Worm (Caenorhabditis elegans) whole organism, L4 larva: ENCODE measurements around the gene amx-1.

Experiments used
- D1046.2 ChIP-seq: fragments of 200-800 bp; sonication (Bioruptor generic); IDR thresholded peaks from 2 replicates; pipeline ENCODE4 v1.3.6; 2022; ENCODE audit warnings: missing genetic modification characterization, missing compliant biosample characterization
- F26F4.8 ChIP-seq: fragments of 200-800 bp; sonication (Bioruptor generic); conservative IDR thresholded peaks from 2 replicates; pipeline ENCODE4 v1.3.6; 2022; ENCODE audit warnings: missing genetic modification characterization, missing compliant biosample characterization
- F37D6.2 ChIP-seq: sonication (generic microtip); optimal IDR thresholded peaks from 2 replicates; lab custom pipeline; 2016; ENCODE audit warnings: mild to moderate bottlenecking, missing genetic modification characterization, missing compliant biosample characterization
- R02D3.7 ChIP-seq: fragments of 150-350 bp; sonication (generic microtip); optimal IDR thresholded peaks from 3 replicates; lab custom pipeline; 2014; ENCODE audit warnings: missing biosample characterization, missing genetic modification characterization
- T20F7.1 ChIP-seq: fragments of 200-800 bp; sonication (Bioruptor generic); optimal IDR thresholded peaks from 2 replicates; lab custom pipeline; 2018; ENCODE audit warnings: mild to moderate bottlenecking, missing genetic modification characterization, missing compliant biosample characterization
- aha-1 ChIP-seq: fragments of 150-350 bp; peaks from one replicate; lab custom pipeline; 2014; ENCODE audit warnings: missing biosample characterization, missing genetic modification characterization
- aly-2 ChIP-seq: sonication (generic microtip); optimal IDR thresholded peaks from 2 replicates; lab custom pipeline; 2018; ENCODE audit warnings: missing biosample characterization, missing genetic modification characterization
- arid-1 ChIP-seq: fragments of 200-800 bp; sonication (Bioruptor generic); conservative IDR thresholded peaks from 2 replicates; pipeline ENCODE4 v1.3.6; 2022; ENCODE audit warnings: missing genetic modification reagents, missing genetic modification characterization, missing compliant biosample characterization
- ceh-32 ChIP-seq: sonication (generic microtip); optimal IDR thresholded peaks from 2 replicates; lab custom pipeline; 2016; ENCODE audit warnings: mild to moderate bottlenecking, missing genetic modification characterization, missing compliant biosample characterization; ENCODE audit not compliant: poor library complexity
- ceh-82 ChIP-seq: sonication (generic microtip); optimal IDR thresholded peaks from 2 replicates; lab custom pipeline; 2017; ENCODE audit warnings: missing biosample characterization, missing genetic modification characterization
- cey-2 ChIP-seq: sonication (generic microtip); optimal IDR thresholded peaks from 3 replicates; lab custom pipeline; 2017; ENCODE audit warnings: missing genetic modification characterization, mild to moderate bottlenecking, missing compliant biosample characterization, antibody characterized with exemption, borderline replicate concordance; ENCODE audit not compliant: insufficient read depth
- daf-12 ChIP-seq: fragments of 150-350 bp; optimal IDR thresholded peaks from 2 replicates; lab custom pipeline; 2014; ENCODE audit warnings: missing biosample characterization, missing genetic modification reagents, missing genetic modification characterization
- daf-16 ChIP-seq, 3 experiments: sonication (generic microtip); optimal IDR thresholded peaks; 2 replicates each; lab custom pipeline; 2016 to 2017; ENCODE audit warnings: missing genetic modification characterization in 3 of 3, missing genetic modification reagents in 3 of 3, mild to moderate bottlenecking in 2 of 3, missing compliant biosample characterization in 2 of 3, missing biosample characterization in 1 of 3, moderate library complexity in 1 of 3
- dmd-6 ChIP-seq: fragments of 200-800 bp; sonication (Bioruptor generic); IDR thresholded peaks from 2 replicates; pipeline ENCODE4 v1.3.6; 2022; ENCODE audit warnings: missing genetic modification reagents, missing genetic modification characterization, missing compliant biosample characterization
- dmd-8 ChIP-seq: fragments of 200-800 bp; sonication (Bioruptor generic); IDR thresholded peaks from 2 replicates; pipeline ENCODE4 v1.3.6; 2022; ENCODE audit warnings: missing genetic modification characterization, missing compliant biosample characterization
- dmd-9 ChIP-seq: fragments of 200-800 bp; sonication (Bioruptor generic); IDR thresholded peaks from 2 replicates; pipeline ENCODE4 v1.3.6; 2022; ENCODE audit warnings: missing genetic modification reagents, missing genetic modification characterization, missing compliant biosample characterization
- dve-1 ChIP-seq: sonication (generic microtip); optimal IDR thresholded peaks from 2 replicates; lab custom pipeline; 2017; ENCODE audit warnings: antibody characterized with exemption, mild to moderate bottlenecking, missing genetic modification characterization, missing compliant biosample characterization; ENCODE audit not compliant: insufficient read depth
- egl-27 ChIP-seq: sonication (generic microtip); optimal IDR thresholded peaks from 3 replicates; lab custom pipeline; 2017; ENCODE audit warnings: missing biosample characterization, missing genetic modification reagents, missing genetic modification characterization
- egl-43 ChIP-seq: fragments of 200-800 bp; sonication (Bioruptor generic); IDR thresholded peaks from 2 replicates; pipeline ENCODE4 v1.3.6; 2022; ENCODE audit warnings: missing genetic modification reagents, missing genetic modification characterization, missing compliant biosample characterization
- fkh-10 ChIP-seq: fragments of 150-350 bp; optimal IDR thresholded peaks from 2 replicates; lab custom pipeline; 2014; ENCODE audit warnings: missing biosample characterization, missing genetic modification reagents, missing genetic modification characterization
- hif-1 ChIP-seq, 2 experiments: sonication (generic microtip); optimal IDR thresholded peaks; 2 replicates each; lab custom pipeline; 2016 to 2017; ENCODE audit warnings: missing compliant biosample characterization in 2 of 2, missing genetic modification characterization in 2 of 2, missing genetic modification reagents in 2 of 2, missing genotype in 2 of 2, mild to moderate bottlenecking in 1 of 2
- hlh-30 ChIP-seq: sonication (generic microtip); optimal IDR thresholded peaks from 2 replicates; lab custom pipeline; 2017; ENCODE audit warnings: antibody characterized with exemption, mild to moderate bottlenecking, missing genetic modification characterization, missing compliant biosample characterization; ENCODE audit not compliant: insufficient read depth
- jun-1 ChIP-seq: fragments of 150-350 bp; optimal IDR thresholded peaks from 2 replicates; lab custom pipeline; 2014; ENCODE audit warnings: missing biosample characterization, missing genetic modification reagents, missing genetic modification characterization
- lin-1 ChIP-seq: fragments of 200-800 bp; sonication (Bioruptor generic); IDR thresholded peaks from 2 replicates; pipeline ENCODE4 v1.3.6; 2022; ENCODE audit warnings: missing genetic modification reagents, missing genetic modification characterization, missing compliant biosample characterization
- lin-15B ChIP-seq: fragments of 150-350 bp; sonication (generic microtip); optimal IDR thresholded peaks from 3 replicates; lab custom pipeline; 2014; ENCODE audit warnings: missing biosample characterization, missing genetic modification characterization
- lin-38 ChIP-seq: fragments of 200-800 bp; sonication (Bioruptor generic); IDR thresholded peaks from 2 replicates; pipeline ENCODE4 v1.3.6; 2022; ENCODE audit warnings: missing genetic modification reagents, missing genetic modification characterization, missing compliant biosample characterization
- lin-39 ChIP-seq: fragments of 150-350 bp; optimal IDR thresholded peaks from 2 replicates; lab custom pipeline; 2014; ENCODE audit warnings: missing biosample characterization, missing genetic modification reagents, missing genetic modification characterization
- lsy-2 ChIP-seq, 2 experiments: fragments of 150-350 bp in 1 of 2; sonication (generic microtip) in 1 of 2; optimal IDR thresholded peaks; 2 replicates each; lab custom pipeline; 2014 to 2017; ENCODE audit warnings: missing biosample characterization in 2 of 2, missing genetic modification characterization in 2 of 2
- mdl-1 ChIP-seq, 2 experiments: fragments of 150-350 bp in 1 of 2; sonication (generic microtip) in 1 of 2; optimal IDR thresholded peaks; 2 replicates each; lab custom pipeline; 2014 to 2017; ENCODE audit warnings: missing biosample characterization in 2 of 2, missing genetic modification characterization in 2 of 2
- mdt-29 ChIP-seq: fragments of 200-800 bp; sonication (Bioruptor generic); IDR thresholded peaks from 2 replicates; pipeline ENCODE4 v1.3.6; 2022; ENCODE audit warnings: missing genetic modification reagents, missing genetic modification characterization, missing compliant biosample characterization
- mes-2 ChIP-seq: sonication (generic microtip); optimal IDR thresholded peaks from 2 replicates; lab custom pipeline; 2016; ENCODE audit warnings: missing genotype, mild to moderate bottlenecking, missing genetic modification characterization, missing compliant biosample characterization; ENCODE audit not compliant: poor library complexity, severe bottlenecking
- mxl-3 ChIP-seq: fragments of 200-800 bp; sonication (Bioruptor generic); optimal IDR thresholded peaks from 2 replicates; lab custom pipeline; 2018; ENCODE audit warnings: mild to moderate bottlenecking, missing genetic modification characterization, missing compliant biosample characterization
- nhr-10 ChIP-seq: fragments of 150-350 bp; optimal IDR thresholded peaks from 2 replicates; lab custom pipeline; 2014; ENCODE audit warnings: missing biosample characterization, missing genetic modification characterization
- nhr-102 ChIP-seq: sonication (generic microtip); optimal IDR thresholded peaks from 2 replicates; lab custom pipeline; 2016; ENCODE audit warnings: mild to moderate bottlenecking, missing genetic modification characterization, moderate library complexity, missing compliant biosample characterization
- nhr-25 ChIP-seq: sonication (generic microtip); optimal IDR thresholded peaks from 2 replicates; lab custom pipeline; 2017; ENCODE audit warnings: missing genetic modification characterization, mild to moderate bottlenecking, missing compliant biosample characterization, antibody characterized with exemption, moderate library complexity, borderline replicate concordance; ENCODE audit not compliant: insufficient read depth
- nhr-48 ChIP-seq: sonication (generic microtip); optimal IDR thresholded peaks from 2 replicates; lab custom pipeline; 2016; ENCODE audit warnings: mild to moderate bottlenecking, missing genetic modification characterization, missing compliant biosample characterization
- nhr-6 ChIP-seq: fragments of 150-350 bp; optimal IDR thresholded peaks from 2 replicates; lab custom pipeline; 2014; ENCODE audit warnings: missing biosample characterization, missing genetic modification characterization
- nhr-76 ChIP-seq: fragments of 150-350 bp; optimal IDR thresholded peaks from 2 replicates; lab custom pipeline; 2014; ENCODE audit warnings: missing biosample characterization, missing genetic modification characterization
- nhr-77 ChIP-seq: fragments of 150-350 bp; optimal IDR thresholded peaks from 2 replicates; lab custom pipeline; 2014; ENCODE audit warnings: missing biosample characterization, missing genetic modification characterization
- pha-4 ChIP-seq, 2 experiments: fragments of 150-350 bp in 1 of 2; fragments of 200-800 bp in 1 of 2; sonication (Bioruptor generic) in 1 of 2; IDR thresholded peaks in 1 of 2; optimal IDR thresholded peaks in 1 of 2; 2 replicates each; pipeline versions ENCODE4 v1.3.6 to Lab custom; 2014 to 2022; ENCODE audit warnings: missing genetic modification characterization in 2 of 2, missing genetic modification reagents in 2 of 2, missing biosample characterization in 1 of 2, missing compliant biosample characterization in 1 of 2
- pqm-1 ChIP-seq: sonication (generic microtip); optimal IDR thresholded peaks from 2 replicates; lab custom pipeline; 2017; ENCODE audit warnings: missing biosample characterization, missing genetic modification characterization
- tag-97 ChIP-seq: fragments of 200-800 bp; sonication (Bioruptor generic); IDR thresholded peaks from 2 replicates; pipeline ENCODE4 v1.3.6; 2022; ENCODE audit warnings: missing genetic modification characterization, missing compliant biosample characterization
- tra-1 ChIP-seq: fragments of 200-800 bp; sonication (Bioruptor generic); IDR thresholded peaks from 2 replicates; pipeline ENCODE4 v1.3.6; 2022; ENCODE audit warnings: missing genetic modification reagents, missing genetic modification characterization, missing compliant biosample characterization
- unc-39 ChIP-seq: sonication (generic microtip); optimal IDR thresholded peaks from 2 replicates; lab custom pipeline; 2017; ENCODE audit warnings: missing biosample characterization, missing genetic modification characterization
- unc-62 ChIP-seq, 3 experiments: fragments of 150-350 bp in 1 of 3; sonication (generic microtip); optimal IDR thresholded peaks in 2 of 3; peaks in 1 of 3; 1 replicate in 1 of 3; 2 replicates in 2 of 3; lab custom pipeline; 2014 to 2017; ENCODE audit warnings: missing biosample characterization in 3 of 3, missing genetic modification characterization in 3 of 3, missing genetic modification reagents in 3 of 3, missing genotype in 1 of 3
- zfp-3 ChIP-seq: fragments of 200-800 bp; sonication (Bioruptor generic); conservative IDR thresholded peaks from 2 replicates; pipeline ENCODE4 v1.3.6; 2022; ENCODE audit warnings: missing genetic modification reagents, missing genetic modification characterization, missing compliant biosample characterization
- ztf-11 ChIP-seq: fragments of 150-350 bp; optimal IDR thresholded peaks from 2 replicates; lab custom pipeline; 2014; ENCODE audit warnings: missing biosample characterization, missing genetic modification characterization

The amx-1 gene

ce11 chrIII:3821969-3822453 lies at the start of gene amx-1:
amx-1 (plus strand) TSS chrIII:3822403.
- no peak for TF ChIP-seq ztf-11 (tag; lab: Kevin White, UChicago)
- TF ChIP-seq nhr-6 = no peak
- TF ChIP-seq D1046.2 = no peak
- TF ChIP-seq lsy-2 (tag; optimal IDR thresholded peaks at IDR 0.05; lab: Kevin White, UChicago) = no peak
- peak; percentile 18 for TF ChIP-seq hlh-30
- TF ChIP-seq F37D6.2 (tag; lab: Kevin White, UChicago) = no peak
- TF ChIP-seq daf-12 (tag; lab: Kevin White, UChicago) = no peak
- TF ChIP-seq dmd-6 (GFP tag; lab: Robert Waterston, UW) = no peak
- TF ChIP-seq tag-97 (GFP tag; lab: Robert Waterston, UW) = no peak
- TF ChIP-seq mes-2 = peak; percentile 27
- no peak for TF ChIP-seq aha-1 (tag; lab: Kevin White, UChicago)
- TF ChIP-seq zfp-3 (GFP tag; lab: Robert Waterston, UW) = no peak
- no peak for TF ChIP-seq arid-1
- TF ChIP-seq hif-1 (tag; optimal IDR thresholded peaks at IDR 0.05; lab: Kevin White, UChicago) = no peak
- no peak for TF ChIP-seq dmd-8 (GFP tag; lab: Robert Waterston, UW)
- TF ChIP-seq unc-62 (GFP tag; optimal IDR thresholded peaks at IDR 0.05 in 1 of 2; lab: Kevin White, UChicago) = peak in 1 of 2 experiments; percentile 27
- TF ChIP-seq unc-62 (tag; optimal IDR thresholded peaks at IDR 0.05; lab: Kevin White, UChicago) = no peak

DNA sequence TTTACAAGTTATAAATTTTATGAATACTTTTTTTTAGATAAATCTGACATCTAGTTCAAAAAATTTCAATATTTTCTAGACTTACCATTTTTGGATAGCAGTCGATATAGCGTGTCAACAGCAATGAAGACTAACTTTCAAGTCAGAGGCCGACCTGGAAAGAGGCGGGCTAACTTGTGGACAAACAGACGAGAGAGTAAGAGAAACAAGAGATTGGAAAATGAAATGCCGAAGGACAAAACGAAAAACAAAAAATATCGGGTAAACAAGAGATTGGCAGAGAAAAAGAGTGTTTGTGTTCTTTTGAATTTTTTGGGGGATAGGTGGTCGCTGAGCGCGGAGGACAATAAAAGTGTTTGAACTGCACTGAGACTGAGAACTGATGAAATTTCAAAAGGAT lies 49.0 kb upstream of the amx-1 start, which contains the start of gene lec-4:
Gene lec-4 (minus strand): TSS at position 154 of the 400 bp plus-strand sequence.
- TF ChIP-seq lin-38 (GFP tag; lab: Robert Waterston, UW) (no peak), nhr-102 (tag; lab: Kevin White, UChicago) (no peak), egl-43 (GFP tag; lab: Robert Waterston, UW) (no peak), pqm-1 (no peak), tag-97 (GFP tag; lab: Robert Waterston, UW) (no peak), lin-15B (tag; lab: Kevin White, UChicago) (no peak), R02D3.7 (no peak), nhr-76 (no peak), lin-39 (tag; lab: Kevin White, UChicago) (no peak), lsy-2 (tag; optimal IDR thresholded peaks at IDR 0.05; lab: Kevin White, UChicago) (peak; percentile 24 to 53), ceh-82 (tag; lab: Kevin White, UChicago) (no peak), mdl-1 (tag; optimal IDR thresholded peaks at IDR 0.05; lab: Kevin White, UChicago) (peak in 1 of 2 experiments; percentile 61), F37D6.2 (tag; lab: Kevin White, UChicago) (no peak), ceh-32 (no peak), aly-2 (tag; lab: Kevin White, UChicago) (no peak), nhr-77 (tag; lab: Kevin White, UChicago) (no peak), dmd-9 (GFP tag; lab: Robert Waterston, UW) (no peak), nhr-48 (tag; lab: Kevin White, UChicago) (no peak), nhr-25 (tag; lab: Kevin White, UChicago) (peak; percentile 36), nhr-10 (tag; lab: Kevin White, UChicago) (no peak), mdt-29 (GFP tag; lab: Robert Waterston, UW) (no peak), lin-1 (GFP tag; lab: Robert Waterston, UW) (no peak), egl-27 (no peak), cey-2 (no peak), mxl-3 (GFP tag; lab: Kevin White, UChicago) (no peak), jun-1 (no peak), dve-1 (peak; percentile 76), unc-39 (no peak), fkh-10 (GFP tag; lab: Kevin White, UChicago) (no peak), T20F7.1 (GFP tag; lab: Kevin White, UChicago) (no peak), pha-4 (GFP tag; IDR thresholded peaks at IDR 0.05; lab: Robert Waterston, UW) (no peak), pha-4 (tag; optimal IDR thresholded peaks at IDR 0.05; lab: Kevin White, UChicago) (peak; percentile 73), F26F4.8 (no peak), daf-16 (GFP tag; optimal IDR thresholded peaks at IDR 0.05; lab: Kevin White, UChicago) (peak in 1 of 2 experiments; percentile 82), daf-16 (tag; optimal IDR thresholded peaks at IDR 0.05; lab: Kevin White, UChicago) (peak; percentile 90), unc-62 (GFP tag; optimal IDR thresholded peaks at IDR 0.05 in 1 of 2; lab: Kevin White, UChicago) (peak in 1 of 2 experiments; percentile 79), unc-62 (tag; optimal IDR thresholded peaks at IDR 0.05; lab: Kevin White, UChicago) (no peak), tra-1 (GFP tag; lab: Robert Waterston, UW) (no peak)
